Worm (Caenorhabditis elegans) whole organism, L3 larva: ENCODE measurements around the gene D1086.2.

Experiments used
- ZK546.5 ChIP-seq: sonication (generic microtip); optimal IDR thresholded peaks from 2 replicates; lab custom pipeline; 2017; ENCODE audit warnings: missing biosample characterization, missing genetic modification characterization
- ama-1 ChIP-seq: fragments of 150-350 bp; optimal IDR thresholded peaks from 2 replicates; lab custom pipeline; 2018
- ceh-82 ChIP-seq: fragments of 150-350 bp; optimal IDR thresholded peaks from 2 replicates; lab custom pipeline; 2014; ENCODE audit warnings: missing biosample characterization, missing genetic modification characterization
- elt-2 ChIP-seq: sonication (generic microtip); optimal IDR thresholded peaks from 2 replicates; lab custom pipeline; 2016; ENCODE audit warnings: missing genetic modification reagents, mild to moderate bottlenecking, missing genetic modification characterization, missing compliant biosample characterization
- fkh-10 ChIP-seq: sonication (generic microtip); optimal IDR thresholded peaks from 2 replicates; lab custom pipeline; 2017; ENCODE audit warnings: missing biosample characterization, missing genetic modification reagents, missing genetic modification characterization
- nhr-23 ChIP-seq: fragments of 150-350 bp; optimal IDR thresholded peaks from 2 replicates; lab custom pipeline; 2014; ENCODE audit warnings: missing biosample characterization, missing genetic modification reagents, missing genetic modification characterization
- nhr-43 ChIP-seq: sonication (generic microtip); optimal IDR thresholded peaks from 2 replicates; lab custom pipeline; 2016; ENCODE audit warnings: mild to moderate bottlenecking, missing genetic modification characterization, missing compliant biosample characterization; ENCODE audit not compliant: poor library complexity, severe bottlenecking
- nhr-77 ChIP-seq: fragments of 150-350 bp; optimal IDR thresholded peaks from 2 replicates; lab custom pipeline; 2014; ENCODE audit warnings: missing biosample characterization, missing genetic modification characterization
- pha-4 ChIP-seq: fragments of 150-350 bp; optimal IDR thresholded peaks from 2 replicates; lab custom pipeline; 2014; ENCODE audit warnings: missing biosample characterization, missing genetic modification reagents, missing genetic modification characterization
- snpc-4 ChIP-seq: fragments of 150-350 bp; optimal IDR thresholded peaks from 2 replicates; lab custom pipeline; 2014; ENCODE audit warnings: missing biosample characterization, missing genetic modification characterization
- unc-39 ChIP-seq: sonication (generic microtip); optimal IDR thresholded peaks from 4 replicates; lab custom pipeline; 2017; ENCODE audit warnings: missing biosample characterization, missing genetic modification characterization

- no peak for TF ChIP-seq nhr-23 (tag; lab: Kevin White, UChicago)
- no peak for TF ChIP-seq ama-1 (lab: Kevin White, UChicago)
- TF ChIP-seq unc-39 (tag; lab: Kevin White, UChicago): no peak
- no peak for TF ChIP-seq elt-2 (tag; lab: Kevin White, UChicago)
- TF ChIP-seq snpc-4 (tag; lab: Kevin White, UChicago): no peak
- TF ChIP-seq nhr-77: no peak
- no peak for TF ChIP-seq ceh-82 (tag; lab: Kevin White, UChicago)
- no peak for TF ChIP-seq pha-4 (tag; lab: Kevin White, UChicago)
- TF ChIP-seq nhr-43 (tag; lab: Kevin White, UChicago): no peak
- TF ChIP-seq ZK546.5: no peak
- TF ChIP-seq fkh-10: peak; percentile 77
Measured at ce11 chrV:14143634-14144033, 45.2 kb upstream of the D1086.2 start.
